Fruit fly (Drosophila melanogaster): ENCODE data around the gene Pgls.

Gene Pgls

DNA sequence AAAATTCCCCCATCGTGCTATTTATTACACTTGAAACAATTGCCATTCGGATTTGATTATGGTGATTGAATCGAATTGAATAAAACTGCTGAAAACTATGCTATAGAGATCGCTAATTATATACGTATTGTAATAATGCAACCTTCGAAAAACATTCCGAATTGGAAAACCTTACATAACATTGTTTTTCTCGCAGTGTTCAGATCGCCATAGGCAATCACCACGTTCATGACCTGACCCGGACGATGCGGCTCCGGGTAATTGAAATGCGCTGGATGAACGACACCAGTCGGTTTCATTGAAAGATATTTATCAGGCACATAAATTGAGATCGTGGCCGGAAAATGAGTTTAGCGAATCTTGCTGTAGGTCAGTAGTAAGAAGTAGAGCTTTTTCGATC is 35.5 kb downstream of the Pgls start:
- TF ChIP-seq EcR (GFP tag; optimal IDR thresholded peaks at IDR 0.05) = no peak
- no peak for TF ChIP-seq usp (GFP tag; optimal IDR thresholded peaks at IDR 0.05)
- no peak for TF ChIP-seq CG8478 (optimal IDR thresholded peaks at IDR 0.05)
- TF ChIP-seq pan (optimal IDR thresholded peaks at IDR 0.05) = no peak
- no peak for TF ChIP-seq psq (optimal IDR thresholded peaks at IDR 0.05)
- no peak for TF ChIP-seq Dll (optimal IDR thresholded peaks at IDR 0.05)

DNA sequence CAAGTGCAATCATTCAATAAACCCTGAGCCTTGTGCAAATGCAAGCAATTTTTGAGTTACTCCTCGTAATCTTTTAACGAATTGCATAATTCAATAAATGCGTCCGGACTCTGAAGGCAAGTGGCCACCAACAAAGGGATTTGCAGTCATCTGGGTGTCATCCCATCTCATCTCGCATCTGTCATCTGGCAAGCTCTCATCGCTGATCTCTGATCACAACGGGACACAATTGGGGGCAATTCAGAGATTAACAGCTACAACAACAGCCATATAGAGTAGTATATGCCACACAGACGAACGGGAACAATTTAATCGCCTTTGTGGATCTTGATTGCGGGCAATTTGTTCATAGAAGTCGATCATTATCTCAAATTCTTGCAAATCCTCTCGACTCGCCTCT is 36.5 kb downstream of the Pgls start:
- TF ChIP-seq usp (GFP tag; optimal IDR thresholded peaks at IDR 0.05) (no peak), psq (optimal IDR thresholded peaks at IDR 0.05) (no peak), pan (optimal IDR thresholded peaks at IDR 0.05) (no peak), EcR (GFP tag; optimal IDR thresholded peaks at IDR 0.05) (no peak), Dll (optimal IDR thresholded peaks at IDR 0.05) (no peak), CG8478 (optimal IDR thresholded peaks at IDR 0.05) (no peak)

DNA sequence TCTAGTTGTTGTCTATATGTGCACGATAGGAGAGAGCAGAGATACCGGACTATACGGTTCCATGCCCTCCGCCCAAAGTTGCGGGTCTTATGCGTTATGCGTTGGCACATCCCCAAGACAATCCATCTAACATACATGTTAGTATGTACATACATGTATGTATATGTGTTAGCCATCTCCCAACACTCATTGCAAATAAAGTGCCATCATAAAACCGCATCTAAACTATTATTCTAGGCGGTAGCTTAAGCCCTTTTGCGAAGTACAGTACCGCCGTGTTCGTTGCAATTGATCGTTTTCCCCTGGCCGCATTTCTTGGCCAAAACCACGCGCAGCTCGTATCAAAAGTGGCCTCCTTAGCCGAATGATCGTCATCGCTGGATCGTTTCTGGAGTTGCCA is 39.2 kb downstream of the Pgls start:
- no peak for TF ChIP-seq CG8478 (optimal IDR thresholded peaks at IDR 0.05)
- TF ChIP-seq pan (optimal IDR thresholded peaks at IDR 0.05) = no peak
- TF ChIP-seq psq (optimal IDR thresholded peaks at IDR 0.05) = no peak
- TF ChIP-seq usp (GFP tag; optimal IDR thresholded peaks at IDR 0.05) = no peak
- no peak for TF ChIP-seq EcR (GFP tag; optimal IDR thresholded peaks at IDR 0.05)
- TF ChIP-seq Dll (optimal IDR thresholded peaks at IDR 0.05) = no peak

DNA sequence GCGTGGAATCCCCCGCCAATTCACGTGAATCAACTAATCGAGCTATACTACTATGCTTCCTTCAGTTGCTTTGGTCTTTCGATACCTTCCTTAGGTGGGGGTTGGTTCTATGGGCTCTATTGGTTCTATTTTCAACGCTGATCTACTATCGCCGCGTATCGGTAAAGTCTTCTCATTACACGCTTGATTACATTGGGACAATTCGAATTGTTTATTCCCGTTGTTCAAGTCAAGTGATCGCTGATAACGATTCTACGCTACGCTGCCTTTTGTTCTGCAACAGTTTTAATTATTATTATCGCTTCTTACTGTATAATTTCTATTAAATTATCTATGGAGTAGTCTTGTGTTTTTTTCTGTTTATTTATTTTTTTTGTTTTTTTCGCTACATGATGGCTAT is 40.4 kb downstream of the Pgls start:
- TF ChIP-seq usp (GFP tag; optimal IDR thresholded peaks at IDR 0.05) (no peak), Dll (optimal IDR thresholded peaks at IDR 0.05) (no peak), psq (optimal IDR thresholded peaks at IDR 0.05) (no peak), pan (optimal IDR thresholded peaks at IDR 0.05) (no peak), CG8478 (optimal IDR thresholded peaks at IDR 0.05) (no peak), EcR (GFP tag; optimal IDR thresholded peaks at IDR 0.05) (no peak)

DNA sequence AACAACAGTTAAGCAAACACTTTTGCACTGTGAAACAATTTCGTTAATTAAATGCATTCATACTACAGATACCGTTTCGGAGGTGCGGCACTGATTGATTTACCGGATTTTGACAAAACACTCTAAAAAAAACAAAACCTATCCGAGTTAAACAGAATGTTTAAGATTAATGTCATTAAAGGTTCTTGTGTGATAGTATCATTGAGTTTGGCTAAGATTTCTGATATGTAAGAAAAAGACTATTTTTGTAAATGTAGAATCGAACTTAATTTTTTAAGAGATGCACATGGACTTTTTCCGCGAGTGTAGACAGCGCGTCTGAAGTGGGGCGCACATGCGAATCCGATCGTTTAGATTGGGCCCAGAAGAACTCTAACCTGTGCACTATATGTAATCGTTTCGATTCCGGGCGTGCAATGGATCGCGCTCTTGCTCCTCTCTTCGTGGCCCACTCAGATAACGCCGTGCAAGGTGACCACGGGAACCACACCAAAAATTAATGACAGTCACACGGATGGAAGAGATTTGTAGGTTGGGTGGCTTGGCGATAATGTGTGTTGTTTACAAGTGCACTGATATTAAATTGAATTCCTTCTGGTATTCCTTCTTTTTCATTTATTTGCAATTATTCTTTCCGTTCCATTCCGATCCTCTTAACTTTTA is 42.8 kb downstream of the Pgls start:
- TF ChIP-seq Dll (optimal IDR thresholded peaks at IDR 0.05) (no peak), usp (GFP tag; optimal IDR thresholded peaks at IDR 0.05) (no peak), CG8478 (optimal IDR thresholded peaks at IDR 0.05) (no peak), EcR (GFP tag; optimal IDR thresholded peaks at IDR 0.05) (no peak), psq (optimal IDR thresholded peaks at IDR 0.05) (no peak), pan (optimal IDR thresholded peaks at IDR 0.05) (no peak)

DNA sequence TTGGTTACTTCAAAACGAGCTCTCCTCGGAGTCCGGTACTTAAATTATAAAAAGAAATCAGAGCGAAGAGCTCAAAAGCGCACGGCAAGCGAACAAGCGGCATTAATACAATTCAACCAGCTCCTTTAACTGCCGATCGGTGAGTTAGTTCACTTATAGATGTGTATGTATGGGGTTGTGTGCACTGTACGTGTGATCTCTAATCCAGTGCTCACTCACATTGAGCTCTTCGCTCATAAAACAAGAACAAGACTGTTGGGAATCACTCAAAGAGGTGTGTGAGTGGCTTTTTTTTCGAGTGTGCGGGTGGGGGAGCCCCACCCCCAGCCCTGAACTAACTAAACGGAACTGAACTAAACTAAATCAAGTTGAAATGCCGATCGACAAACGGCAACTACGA is 43.9 kb downstream of the Pgls start, which contains the start of gene Ork1:
Gene Ork1, minus strand, starts transcription at position 101 of the 400 bp plus-strand sequence.
- no peak for TF ChIP-seq pan (optimal IDR thresholded peaks at IDR 0.05)
- no peak for TF ChIP-seq usp (GFP tag; optimal IDR thresholded peaks at IDR 0.05)

- TF ChIP-seq usp (GFP tag; optimal IDR thresholded peaks at IDR 0.05) = no peak
- TF ChIP-seq pan (optimal IDR thresholded peaks at IDR 0.05) = no peak
- TF ChIP-seq EcR (GFP tag; optimal IDR thresholded peaks at IDR 0.05) = no peak
- no peak for TF ChIP-seq psq (optimal IDR thresholded peaks at IDR 0.05)
- TF ChIP-seq Dll (optimal IDR thresholded peaks at IDR 0.05) = no peak
- no peak for TF ChIP-seq CG8478 (optimal IDR thresholded peaks at IDR 0.05)
Observed at dm6 chrX:10893208-10893607, 46.0 kb downstream of the Pgls start.
